Worm (Caenorhabditis elegans) whole organism, L1 larva: ENCODE measurements around the gene ZC449.8.

Experiments
- dpl-1 ChIP-seq, 3 experiments: fragments of 150-350 bp in 2 of 3; sonication (generic microtip) in 1 of 3; optimal IDR thresholded peaks; 2 replicates each; lab custom pipeline; 2014 to 2017; ENCODE audit warnings: missing biosample characterization in 3 of 3, missing genetic modification characterization in 3 of 3, missing genetic modification reagents in 3 of 3
- fos-1 ChIP-seq: fragments of 150-350 bp; optimal IDR thresholded peaks from 2 replicates; lab custom pipeline; 2014; ENCODE audit warnings: missing biosample characterization, missing genetic modification characterization
- hlh-4 ChIP-seq: sonication (generic microtip); optimal IDR thresholded peaks from 2 replicates; lab custom pipeline; 2016; ENCODE audit warnings: mild to moderate bottlenecking, missing genetic modification characterization, missing compliant biosample characterization
- nhr-11 ChIP-seq: fragments of 150-350 bp; optimal IDR thresholded peaks from 2 replicates; lab custom pipeline; 2014; ENCODE audit warnings: missing biosample characterization, missing genetic modification characterization
- nhr-12 ChIP-seq: sonication (generic microtip); optimal IDR thresholded peaks from 2 replicates; lab custom pipeline; 2017; ENCODE audit warnings: missing biosample characterization, missing genetic modification characterization
- sup-37 ChIP-seq: fragments of 200-800 bp; sonication (Bioruptor generic); optimal IDR thresholded peaks from 2 replicates; lab custom pipeline; 2018; ENCODE audit warnings: mild to moderate bottlenecking, missing genetic modification characterization, missing compliant biosample characterization

DNA sequence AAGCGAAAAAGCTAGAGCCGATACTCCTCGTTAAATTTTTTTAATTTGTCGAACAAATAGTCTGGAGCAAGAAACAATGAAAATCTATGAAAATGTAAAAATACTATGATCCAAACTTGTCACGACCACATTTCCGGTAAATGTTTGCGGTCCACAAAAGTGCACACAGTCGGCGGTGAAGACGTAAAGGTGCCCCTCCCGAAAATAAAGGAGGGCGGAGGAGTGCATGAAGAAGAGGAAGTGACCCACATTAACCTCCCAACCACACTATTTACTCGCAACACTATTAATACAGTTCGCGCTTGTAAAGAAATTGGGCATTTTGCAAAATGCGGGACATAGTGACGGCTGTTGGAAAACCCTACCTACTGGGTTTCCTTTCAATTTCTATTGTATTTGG is 24.2 kb downstream of the ZC449.8 start:
- TF ChIP-seq dpl-1 (GFP tag; optimal IDR thresholded peaks at IDR 0.05; lab: Kevin White, UChicago) (no peak), fos-1 (tag; lab: Kevin White, UChicago) (no peak), sup-37 (no peak), nhr-11 (tag; lab: Kevin White, UChicago) (no peak), nhr-12 (no peak), hlh-4 (tag; lab: Kevin White, UChicago) (no peak)
